Fruit fly (Drosophila melanogaster) whole organism, embryonic: ENCODE measurements around the gene Try29F.

ENCODE experiments used
- Bdp1 ChIP-seq: fragments of 200-800 bp; sonication (Bioruptor generic); optimal IDR thresholded peaks from 3 replicates; lab custom pipeline; 2016; ENCODE audit warnings: missing biosample characterization, missing genetic modification characterization
- BtbVII ChIP-seq: fragments of 200-800 bp; sonication (Bioruptor generic); optimal IDR thresholded peaks from 3 replicates; lab custom pipeline; 2017; ENCODE audit warnings: missing biosample characterization, mild to moderate bottlenecking, missing genetic modification characterization
- CG10209 ChIP-seq: fragments of 200-800 bp; sonication (Bioruptor generic); optimal IDR thresholded peaks from 3 replicates; lab custom pipeline; 2017; ENCODE audit warnings: missing biosample characterization, mild to moderate bottlenecking, missing genetic modification characterization, missing genetic modification reagents
- CG1024 ChIP-seq: fragments of 200-800 bp; sonication (Bioruptor generic); IDR thresholded peaks from 2 replicates; pipeline ENCODE4 v1.3.6; 2022; ENCODE audit warnings: missing biosample characterization, missing genetic modification characterization
- CG10267 ChIP-seq: fragments of 200-800 bp; sonication (Bioruptor generic); optimal IDR thresholded peaks from 2 replicates; lab custom pipeline; 2018; ENCODE audit warnings: missing biosample characterization, mild to moderate bottlenecking, missing genetic modification characterization, moderate library complexity
- CG10321 ChIP-seq: fragments of 200-800 bp; sonication (Bioruptor generic); IDR thresholded peaks from 2 replicates; pipeline ENCODE4 v1.3.6; 2022; ENCODE audit warnings: missing biosample characterization, missing genetic modification characterization
- CG10959 ChIP-seq: fragments of 200-800 bp; sonication (Bioruptor generic); IDR thresholded peaks from 2 replicates; pipeline ENCODE4 v1.3.6; 2022; ENCODE audit warnings: missing biosample characterization, missing genetic modification characterization
- CG1233 ChIP-seq: fragments of 200-800 bp; sonication (Bioruptor generic); optimal IDR thresholded peaks from 4 replicates; lab custom pipeline; 2018; ENCODE audit warnings: missing biosample characterization, mild to moderate bottlenecking, missing genetic modification characterization
- CG14014 ChIP-seq: fragments of 200-800 bp; sonication (Bioruptor generic); IDR thresholded peaks from 2 replicates; pipeline ENCODE4 v1.3.6; 2022; ENCODE audit warnings: missing biosample characterization, missing genetic modification characterization
- CG14441 ChIP-seq: fragments of 200-800 bp; sonication (Bioruptor generic); IDR thresholded peaks from 2 replicates; pipeline ENCODE4 v1.3.6; 2022; ENCODE audit warnings: missing biosample characterization, missing genetic modification characterization
- CG15073 ChIP-seq: fragments of 200-800 bp; sonication (Bioruptor generic); optimal IDR thresholded peaks from 2 replicates; lab custom pipeline; 2016; ENCODE audit warnings: missing biosample characterization, missing genetic modification characterization
- CG1602 ChIP-seq: fragments of 200-800 bp; sonication (Bioruptor generic); optimal IDR thresholded peaks from 3 replicates; lab custom pipeline; 2016; ENCODE audit warnings: missing biosample characterization, missing genetic modification characterization
- CG16813 ChIP-seq: fragments of 200-800 bp; sonication (Bioruptor generic); IDR thresholded peaks from 3 replicates; pipeline ENCODE4 v1.3.6; 2022; ENCODE audit warnings: missing biosample characterization, missing genetic modification characterization; ENCODE audit not compliant: partially characterized antibody
- CG18011 ChIP-seq: fragments of 200-800 bp; sonication (Bioruptor generic); optimal IDR thresholded peaks from 2 replicates; lab custom pipeline; 2017; ENCODE audit warnings: missing biosample characterization, missing genetic modification characterization, mild to moderate bottlenecking, moderate library complexity, missing genotype
- CG1832 ChIP-seq: fragments of 200-800 bp; sonication (Bioruptor generic); optimal IDR thresholded peaks from 2 replicates; lab custom pipeline; 2017; ENCODE audit warnings: missing biosample characterization, mild to moderate bottlenecking, missing genetic modification characterization, inconsistent platforms
- CG2116 ChIP-seq: fragments of 200-800 bp; sonication (Bioruptor generic); optimal IDR thresholded peaks from 3 replicates; lab custom pipeline; 2018; ENCODE audit warnings: missing biosample characterization, mild to moderate bottlenecking, missing genetic modification characterization
- CG30403 ChIP-seq: fragments of 200-800 bp; sonication (Bioruptor generic); optimal IDR thresholded peaks from 3 replicates; lab custom pipeline; 2016; ENCODE audit warnings: missing biosample characterization, missing genetic modification characterization
- CG32767 ChIP-seq: fragments of 200-800 bp; sonication (Bioruptor generic); IDR thresholded peaks from 2 replicates; pipeline ENCODE4 v1.3.6; 2022; ENCODE audit warnings: missing biosample characterization, missing genetic modification characterization
- CG34376 ChIP-seq: fragments of 200-800 bp; sonication (Bioruptor generic); optimal IDR thresholded peaks from 2 replicates; lab custom pipeline; 2018; ENCODE audit warnings: missing biosample characterization, mild to moderate bottlenecking, missing genetic modification characterization
- CG3726 ChIP-seq: fragments of 200-800 bp; sonication (Bioruptor generic); IDR thresholded peaks from 3 replicates; pipeline ENCODE4, ENCODE4 v1.3.6; 2022; ENCODE audit warnings: missing biosample characterization, missing genetic modification characterization
- CG4424 ChIP-seq: fragments of 200-800 bp; sonication (Bioruptor generic); optimal IDR thresholded peaks from 3 replicates; lab custom pipeline; 2016; ENCODE audit warnings: missing biosample characterization, missing genetic modification characterization
- CG6813 ChIP-seq: fragments of 200-800 bp; sonication (Bioruptor generic); optimal IDR thresholded peaks from 2 replicates; lab custom pipeline; 2017; ENCODE audit warnings: missing biosample characterization, missing genetic modification characterization, mild to moderate bottlenecking, moderate library complexity, missing genetic modification reagents
- CG7928 ChIP-seq: fragments of 200-800 bp; sonication (Bioruptor generic); optimal IDR thresholded peaks from 2 replicates; lab custom pipeline; 2017; ENCODE audit warnings: missing biosample characterization, mild to moderate bottlenecking, missing genetic modification characterization
- CG7987 ChIP-seq: fragments of 200-800 bp; sonication (Bioruptor generic); optimal IDR thresholded peaks from 2 replicates; lab custom pipeline; 2018; ENCODE audit warnings: missing biosample characterization, mild to moderate bottlenecking, missing genetic modification characterization, moderate library complexity
- CG8388 ChIP-seq: fragments of 200-800 bp; sonication (Bioruptor generic); optimal IDR thresholded peaks from 2 replicates; lab custom pipeline; 2019; ENCODE audit warnings: missing biosample characterization, mild to moderate bottlenecking, missing genetic modification characterization, moderate library complexity
- Dek ChIP-seq: fragments of 200-800 bp; sonication (Bioruptor generic); optimal IDR thresholded peaks from 3 replicates; lab custom pipeline; 2019; ENCODE audit warnings: missing biosample characterization, mild to moderate bottlenecking, missing genetic modification characterization, moderate library complexity
- Dip3 ChIP-seq: fragments of 200-800 bp; sonication (Bioruptor generic); optimal IDR thresholded peaks from 3 replicates; lab custom pipeline; 2016; ENCODE audit warnings: missing biosample characterization, missing genetic modification characterization
- HmgZ ChIP-seq: fragments of 200-800 bp; sonication (Bioruptor generic); optimal IDR thresholded peaks from 2 replicates; lab custom pipeline; 2018; ENCODE audit warnings: missing biosample characterization, mild to moderate bottlenecking, missing genetic modification characterization
- Hr39 ChIP-seq: fragments of >200 bp; optimal IDR thresholded peaks from 2 replicates; lab custom pipeline; 2017
- Hr78 ChIP-seq, 2 experiments: fragments of 200-800 bp in 1 of 2; fragments of >200 bp in 1 of 2; sonication (Bioruptor generic) in 1 of 2; optimal IDR thresholded peaks; 2 replicates each; lab custom pipeline; 2017 to 2019; ENCODE audit warnings: missing biosample characterization in 2 of 2, missing genetic modification characterization in 2 of 2, mild to moderate bottlenecking in 1 of 2, moderate library complexity in 1 of 2
- Ravus ChIP-seq: fragments of 200-800 bp; sonication (Bioruptor generic); IDR thresholded peaks from 2 replicates; pipeline ENCODE4 v1.3.6; 2022; ENCODE audit warnings: missing biosample characterization, missing genetic modification characterization
- Side ChIP-seq: fragments of 200-800 bp; sonication (Bioruptor generic); optimal IDR thresholded peaks from 2 replicates; lab custom pipeline; 2016; ENCODE audit warnings: missing biosample characterization, missing genetic modification characterization
- Sry-β ChIP-seq: fragments of 200-800 bp; sonication (Bioruptor generic); optimal IDR thresholded peaks from 2 replicates; lab custom pipeline; 2018; ENCODE audit warnings: missing biosample characterization, mild to moderate bottlenecking, missing genetic modification characterization, moderate library complexity
- Ssrp ChIP-seq: fragments of 200-800 bp; sonication (Bioruptor generic); optimal IDR thresholded peaks from 2 replicates; lab custom pipeline; 2018; ENCODE audit warnings: missing biosample characterization, mild to moderate bottlenecking, missing genetic modification characterization, moderate library complexity
- Tbp ChIP-seq: fragments of >200 bp; optimal IDR thresholded peaks from 2 replicates; lab custom pipeline; 2018; ENCODE audit warnings: missing biosample characterization, missing genetic modification characterization
- Xrp1 ChIP-seq: fragments of 200-800 bp; sonication (Bioruptor generic); IDR thresholded peaks from 2 replicates; pipeline ENCODE4 v1.3.6; 2022; ENCODE audit warnings: missing biosample characterization, missing genetic modification characterization
- amos ChIP-seq: fragments of 200-800 bp; sonication (Bioruptor generic); IDR thresholded peaks from 2 replicates; pipeline ENCODE4 v1.3.6; 2022; ENCODE audit warnings: missing biosample characterization, missing genetic modification characterization; ENCODE audit not compliant: partially characterized antibody
- cas ChIP-seq: fragments of 200-800 bp; sonication (Bioruptor generic); IDR thresholded peaks from 2 replicates; pipeline ENCODE4 v1.3.6; 2022; ENCODE audit warnings: missing biosample characterization, missing genetic modification characterization
- dmrt11E ChIP-seq: fragments of 200-800 bp; sonication (Bioruptor generic); optimal IDR thresholded peaks from 3 replicates; lab custom pipeline; 2018; ENCODE audit warnings: missing biosample characterization, mild to moderate bottlenecking, missing genetic modification characterization, moderate library complexity
- fd96Cb ChIP-seq: fragments of 200-800 bp; sonication (Bioruptor generic); optimal IDR thresholded peaks from 2 replicates; lab custom pipeline; 2018; ENCODE audit warnings: missing biosample characterization, mild to moderate bottlenecking, missing genetic modification characterization, moderate library complexity
- grau ChIP-seq: fragments of 200-800 bp; optimal IDR thresholded peaks from 3 replicates; lab custom pipeline; 2019; ENCODE audit warnings: missing biosample characterization, mild to moderate bottlenecking, missing genetic modification characterization, moderate library complexity
- ham ChIP-seq: fragments of 200-800 bp; sonication (Bioruptor generic); IDR thresholded peaks from 2 replicates; pipeline ENCODE4 v1.3.6; 2022; ENCODE audit warnings: missing biosample characterization, missing genetic modification characterization
- hth ChIP-seq: fragments of >200 bp; optimal IDR thresholded peaks from 2 replicates; lab custom pipeline; 2017; ENCODE audit warnings: inconsistent platforms
- ind ChIP-seq: fragments of 200-800 bp; sonication (Bioruptor generic); optimal IDR thresholded peaks from 3 replicates; lab custom pipeline; 2016; ENCODE audit warnings: missing biosample characterization, missing genetic modification characterization
- lbe ChIP-seq: fragments of 200-800 bp; sonication (Bioruptor generic); optimal IDR thresholded peaks from 2 replicates; lab custom pipeline; 2016; ENCODE audit warnings: missing biosample characterization, mild to moderate bottlenecking, missing genetic modification characterization
- org-1 ChIP-seq: fragments of 200-800 bp; sonication (Bioruptor generic); optimal IDR thresholded peaks from 2 replicates; lab custom pipeline; 2017; ENCODE audit warnings: missing biosample characterization, missing genetic modification characterization
- sens ChIP-seq: fragments of 200-800 bp; sonication (Bioruptor generic); peaks from one replicate; lab custom pipeline; 2016; ENCODE audit warnings: missing biosample characterization, missing genetic modification characterization
- shn ChIP-seq: fragments of 200-800 bp; sonication (Bioruptor generic); optimal IDR thresholded peaks from 3 replicates; lab custom pipeline; 2016; ENCODE audit warnings: missing biosample characterization, missing genetic modification characterization
- slbo ChIP-seq: fragments of 200-800 bp; sonication (Bioruptor generic); IDR thresholded peaks from 2 replicates; pipeline ENCODE4 v1.3.6; 2022; ENCODE audit warnings: missing biosample characterization, missing genetic modification characterization
- stc ChIP-seq: fragments of 200-800 bp; sonication (Bioruptor generic); IDR thresholded peaks from 2 replicates; pipeline ENCODE4 v1.3.6; 2022; ENCODE audit warnings: missing biosample characterization, missing genetic modification characterization
- tll ChIP-seq, 2 experiments: fragments of 200-800 bp in 1 of 2; fragments of >200 bp in 1 of 2; sonication (Bioruptor generic) in 1 of 2; optimal IDR thresholded peaks; 2 replicates each; lab custom pipeline; 2017 to 2019; ENCODE audit warnings: missing biosample characterization in 2 of 2, missing genetic modification characterization in 2 of 2, mild to moderate bottlenecking in 1 of 2, moderate library complexity in 1 of 2
- unc-4 ChIP-seq: fragments of 200-800 bp; sonication (Bioruptor generic); IDR thresholded peaks from 2 replicates; pipeline ENCODE4 v1.3.6; 2022; ENCODE audit warnings: missing biosample characterization, missing genetic modification characterization; ENCODE audit not compliant: partially characterized antibody

The Try29F gene

DNA sequence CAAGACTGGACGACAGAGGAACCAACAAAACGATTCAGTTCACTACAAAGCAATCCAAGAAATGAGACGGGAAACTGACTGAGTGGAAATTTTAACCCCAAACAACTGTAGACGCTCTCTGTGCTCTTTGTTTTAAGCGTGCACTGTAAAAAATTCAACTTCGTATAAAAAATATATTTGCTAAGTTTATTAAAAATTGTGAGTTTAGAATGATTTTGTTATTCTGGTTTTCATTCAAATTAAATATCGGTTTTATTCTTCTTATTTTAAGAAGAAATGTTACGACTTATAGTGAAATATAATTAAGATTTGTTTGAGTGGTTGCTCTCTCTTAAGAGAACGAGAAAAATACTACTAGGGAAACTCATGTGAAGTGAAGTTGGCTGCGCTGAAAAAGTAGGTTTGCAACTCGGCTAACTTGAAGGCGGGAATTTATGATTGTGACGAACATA lies 40.3 kb upstream of the Try29F start (continued):
- peak; percentile 87 for TF ChIP-seq CG6813 (GFP tag; lab: Kevin White, UChicago)
- peak; percentile 95 for TF ChIP-seq Dek
- TF ChIP-seq unc-4: no peak; the same call in 1 of the 2 replicates
- TF ChIP-seq CG34376 (GFP tag; lab: Kevin White, UChicago): peak; percentile 68
- TF ChIP-seq lbe (GFP tag; lab: Kevin White, UChicago): no peak
- TF ChIP-seq Dip3 (GFP tag; lab: Kevin White, UChicago): peak; percentile 90
- peak; percentile 94 for TF ChIP-seq CG1024 (GFP tag; lab: Robert Waterston, UW)
- peak; percentile 99 for TF ChIP-seq dmrt11E
- no peak for TF ChIP-seq CG16813 (GFP tag; lab: Robert Waterston, UW)
- peak; percentile 95 for TF ChIP-seq Ravus
- no peak for TF ChIP-seq Tbp
- peak; percentile 79 for TF ChIP-seq Bdp1 (GFP tag; lab: Kevin White, UChicago)
- TF ChIP-seq CG10321 (GFP tag; lab: Robert Waterston, UW): peak; percentile 83
- peak; percentile 53 for TF ChIP-seq Sry-β
- TF ChIP-seq ind (GFP tag; lab: Kevin White, UChicago): peak; percentile 91
- TF ChIP-seq cas (GFP tag; lab: Robert Waterston, UW): peak; percentile 93
- peak; percentile 89 for TF ChIP-seq CG1233 (GFP tag; lab: Kevin White, UChicago)
- TF ChIP-seq ham (GFP tag; lab: Robert Waterston, UW): peak; percentile 89
- peak in 1 of 2 experiments; percentile 27 for TF ChIP-seq tll (GFP tag; optimal IDR thresholded peaks at IDR 0.05; lab: Kevin White, UChicago)
- peak; percentile 80 for TF ChIP-seq CG2116 (GFP tag; lab: Kevin White, UChicago)
- TF ChIP-seq Hr78 (GFP tag; optimal IDR thresholded peaks at IDR 0.05; lab: Kevin White, UChicago): peak in 1 of 2 experiments; percentile 95
- no peak for TF ChIP-seq CG1832
- TF ChIP-seq Side (GFP tag; lab: Kevin White, UChicago): peak; percentile 96
- peak; percentile 32; the same call in 1 of the 2 replicates for TF ChIP-seq amos
- peak; percentile 99 for TF ChIP-seq Xrp1 (GFP tag; lab: Robert Waterston, UW)
- no peak for TF ChIP-seq Hr39 (lab: Kevin White, UChicago)
- TF ChIP-seq CG30403: peak; percentile 96
- peak; percentile 91 for TF ChIP-seq CG7987
- TF ChIP-seq CG15073 (GFP tag; lab: Kevin White, UChicago): peak; percentile 70

DNA sequence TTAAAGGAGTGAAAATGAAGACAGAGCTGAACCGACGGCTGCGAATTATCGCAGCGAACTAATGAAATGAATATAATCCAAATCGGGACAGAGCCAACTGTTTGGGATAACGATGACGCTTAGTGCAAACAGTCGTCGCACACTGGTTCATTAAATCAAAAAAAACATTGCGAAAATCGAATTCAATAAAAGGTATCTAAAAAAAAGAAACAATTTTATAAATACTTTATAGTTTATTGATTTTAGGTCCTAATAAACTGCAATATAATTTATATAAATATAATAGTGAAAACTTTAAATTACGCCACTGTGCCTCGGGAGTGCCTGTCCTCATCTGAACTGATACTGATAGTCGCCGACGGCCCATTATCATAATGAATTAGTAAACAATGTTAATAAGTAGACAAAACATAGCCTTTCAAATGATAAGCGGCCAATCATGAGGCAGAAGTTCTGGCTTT lies 39.3 kb upstream of the Try29F start, which contains the start of gene CG31886:
Gene CG31886 (minus strand): TSS at position 51 of the 461 bp plus-strand sequence.
- TF ChIP-seq CG10321 (GFP tag; lab: Robert Waterston, UW) (no peak), CG14441 (GFP tag; lab: Robert Waterston, UW) (peak; percentile 32; the same call in 1 of the 2 replicates), CG10959 (GFP tag; lab: Robert Waterston, UW) (no peak), CG7928 (GFP tag; lab: Kevin White, UChicago) (no peak), sens (peak; percentile 78), grau (tag; lab: Kevin White, UChicago) (peak; percentile 6), CG18011 (GFP tag; lab: Kevin White, UChicago) (no peak), hth (no peak), slbo (GFP tag; lab: Robert Waterston, UW) (peak; percentile 64), fd96Cb (tag; lab: Kevin White, UChicago) (no peak), Ssrp (tag; lab: Kevin White, UChicago) (peak; percentile 22), stc (GFP tag; lab: Robert Waterston, UW) (0 out of 2 replicates have a peak, but pooled peaks have one; percentile 52), CG32767 (GFP tag; lab: Robert Waterston, UW) (0 out of 2 replicates have a peak, but pooled peaks have one; percentile 51), CG4424 (peak; percentile 27), CG3726 (GFP tag; lab: Robert Waterston, UW) (no peak), CG8388 (GFP tag; lab: Kevin White, UChicago) (peak; percentile 61), CG1602 (GFP tag; lab: Kevin White, UChicago) (no peak), CG10267 (peak; percentile 3), shn (no peak), HmgZ (no peak), CG14014 (peak; percentile 44), CG10209 (GFP tag; lab: Kevin White, UChicago) (peak; percentile 3), BtbVII (GFP tag; lab: Kevin White, UChicago) (peak; percentile 15), org-1 (GFP tag; lab: Kevin White, UChicago) (no peak)
